Fruit fly (Drosophila melanogaster) Kc167 (cell line): Measurements from ENCODE around the gene Alp12.

Experiments used
- Myc ChIP-seq: fragments of >200 bp; optimal IDR thresholded peaks from 2 replicates; lab custom pipeline; 2017; ENCODE audit warnings: missing external identifiers
- Sin3A ChIP-seq: fragments of >200 bp; optimal IDR thresholded peaks from 2 replicates; lab custom pipeline; 2018; ENCODE audit warnings: missing external identifiers
- h ChIP-seq: fragments of >200 bp; optimal IDR thresholded peaks from 3 replicates; lab custom pipeline; 2018; ENCODE audit warnings: missing external identifiers
- psq ChIP-seq: fragments of >200 bp; optimal IDR thresholded peaks from 2 replicates; lab custom pipeline; 2017; ENCODE audit warnings: missing external identifiers
- ttk ChIP-seq: sonication (Bioruptor generic); optimal IDR thresholded peaks from 2 replicates; lab custom pipeline; 2017; ENCODE audit warnings: missing external identifiers

DNA sequence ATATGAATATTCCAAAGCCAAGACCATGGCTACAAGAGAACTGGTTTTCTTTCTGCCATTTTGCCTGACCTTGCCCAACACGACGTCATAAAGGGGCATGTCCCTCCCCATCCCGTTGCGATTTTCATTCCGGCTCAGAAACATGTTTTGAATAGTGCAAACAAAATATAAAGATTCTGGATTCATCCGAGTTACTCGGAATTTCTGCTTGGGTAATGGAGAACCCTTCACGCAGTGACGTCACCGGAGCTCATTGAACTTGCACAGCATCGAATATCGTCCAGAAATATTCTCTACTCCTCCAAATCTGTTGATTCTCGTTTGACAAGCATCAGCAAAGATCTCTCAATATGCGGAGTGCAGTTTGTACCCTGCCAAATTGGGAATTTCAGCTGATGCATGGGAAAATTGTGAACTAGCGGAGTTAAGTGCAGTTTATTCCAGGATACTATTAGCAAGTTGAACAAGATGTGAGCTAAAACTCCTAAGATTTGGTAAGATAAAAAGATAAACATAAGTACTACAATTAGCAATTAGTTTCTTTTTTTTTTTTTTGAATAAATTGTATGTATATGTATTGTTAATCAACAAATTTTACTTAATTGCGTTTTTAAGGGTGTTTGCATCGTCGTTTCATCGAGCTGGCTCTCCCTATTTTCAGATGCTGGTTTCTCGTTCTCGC lies 30.4 kb downstream of the Alp12 start, which contains the start of gene CG10026:
- TF ChIP-seq h (lab: Kevin White, UChicago): no peak
- no peak for TF ChIP-seq psq (lab: Kevin White, UChicago)
- no peak for TF ChIP-seq ttk
- no peak for TF ChIP-seq Myc
- TF ChIP-seq Sin3A (lab: Kevin White, UChicago): no peak
